Worm (Caenorhabditis elegans) whole organism, L4 larva: ENCODE measurements around the gene E02H9.7.

ENCODE experiments used
- F10B5.3 ChIP-seq: sonication (generic microtip); optimal IDR thresholded peaks from 2 replicates; lab custom pipeline; 2016; ENCODE audit warnings: mild to moderate bottlenecking, missing genetic modification characterization, missing compliant biosample characterization
- R02D3.7 ChIP-seq: fragments of 150-350 bp; sonication (generic microtip); optimal IDR thresholded peaks from 3 replicates; lab custom pipeline; 2014; ENCODE audit warnings: missing biosample characterization, missing genetic modification characterization
- T20F7.1 ChIP-seq: fragments of 200-800 bp; sonication (Bioruptor generic); optimal IDR thresholded peaks from 2 replicates; lab custom pipeline; 2018; ENCODE audit warnings: mild to moderate bottlenecking, missing genetic modification characterization, missing compliant biosample characterization
- Y48G9A.11 ChIP-seq: fragments of 200-800 bp; sonication (Bioruptor generic); IDR thresholded peaks from 2 replicates; pipeline ENCODE4 v1.3.6; 2022; ENCODE audit warnings: missing genetic modification reagents, missing genetic modification characterization, missing compliant biosample characterization
- aha-1 ChIP-seq: fragments of 150-350 bp; peaks from one replicate; lab custom pipeline; 2014; ENCODE audit warnings: missing biosample characterization, missing genetic modification characterization
- ceh-28 ChIP-seq: fragments of 150-350 bp; optimal IDR thresholded peaks from 2 replicates; lab custom pipeline; 2014; ENCODE audit warnings: missing biosample characterization, missing genetic modification reagents, missing genetic modification characterization
- daf-12 ChIP-seq: fragments of 150-350 bp; optimal IDR thresholded peaks from 2 replicates; lab custom pipeline; 2014; ENCODE audit warnings: missing biosample characterization, missing genetic modification reagents, missing genetic modification characterization
- daf-16 ChIP-seq, 3 experiments: sonication (generic microtip); optimal IDR thresholded peaks; 2 replicates each; lab custom pipeline; 2016 to 2017; ENCODE audit warnings: missing genetic modification characterization in 3 of 3, missing genetic modification reagents in 3 of 3, mild to moderate bottlenecking in 2 of 3, missing compliant biosample characterization in 2 of 3, missing biosample characterization in 1 of 3, moderate library complexity in 1 of 3
- dpl-1 ChIP-seq: fragments of 150-350 bp; optimal IDR thresholded peaks from 2 replicates; lab custom pipeline; 2014; ENCODE audit warnings: missing biosample characterization, missing genetic modification reagents, missing genetic modification characterization
- dve-1 ChIP-seq: sonication (generic microtip); optimal IDR thresholded peaks from 2 replicates; lab custom pipeline; 2017; ENCODE audit warnings: antibody characterized with exemption, mild to moderate bottlenecking, missing genetic modification characterization, missing compliant biosample characterization; ENCODE audit not compliant: insufficient read depth
- hlh-30 ChIP-seq: sonication (generic microtip); optimal IDR thresholded peaks from 2 replicates; lab custom pipeline; 2017; ENCODE audit warnings: antibody characterized with exemption, mild to moderate bottlenecking, missing genetic modification characterization, missing compliant biosample characterization; ENCODE audit not compliant: insufficient read depth
- lin-13 ChIP-seq: fragments of 150-350 bp; optimal IDR thresholded peaks from 2 replicates; lab custom pipeline; 2014; ENCODE audit warnings: missing biosample characterization, missing genetic modification reagents, missing genetic modification characterization
- lin-38 ChIP-seq: fragments of 200-800 bp; sonication (Bioruptor generic); IDR thresholded peaks from 2 replicates; pipeline ENCODE4 v1.3.6; 2022; ENCODE audit warnings: missing genetic modification reagents, missing genetic modification characterization, missing compliant biosample characterization
- lsy-2 ChIP-seq, 2 experiments: fragments of 150-350 bp in 1 of 2; sonication (generic microtip) in 1 of 2; optimal IDR thresholded peaks; 2 replicates each; lab custom pipeline; 2014 to 2017; ENCODE audit warnings: missing biosample characterization in 2 of 2, missing genetic modification characterization in 2 of 2
- mdl-1 ChIP-seq, 2 experiments: fragments of 150-350 bp in 1 of 2; sonication (generic microtip) in 1 of 2; optimal IDR thresholded peaks; 2 replicates each; lab custom pipeline; 2014 to 2017; ENCODE audit warnings: missing biosample characterization in 2 of 2, missing genetic modification characterization in 2 of 2
- mep-1 ChIP-seq: fragments of 150-350 bp; sonication (generic microtip); optimal IDR thresholded peaks from 3 replicates; lab custom pipeline; 2014; ENCODE audit warnings: missing biosample characterization, missing genetic modification characterization
- mes-2 ChIP-seq: sonication (generic microtip); optimal IDR thresholded peaks from 2 replicates; lab custom pipeline; 2016; ENCODE audit warnings: missing genotype, mild to moderate bottlenecking, missing genetic modification characterization, missing compliant biosample characterization; ENCODE audit not compliant: poor library complexity, severe bottlenecking
- mxl-3 ChIP-seq: fragments of 200-800 bp; sonication (Bioruptor generic); optimal IDR thresholded peaks from 2 replicates; lab custom pipeline; 2018; ENCODE audit warnings: mild to moderate bottlenecking, missing genetic modification characterization, missing compliant biosample characterization
- nhr-77 ChIP-seq: fragments of 150-350 bp; optimal IDR thresholded peaks from 2 replicates; lab custom pipeline; 2014; ENCODE audit warnings: missing biosample characterization, missing genetic modification characterization
- php-3 ChIP-seq: fragments of 200-800 bp; sonication (Bioruptor generic); IDR thresholded peaks from 2 replicates; pipeline ENCODE4 v1.3.6; 2022; ENCODE audit warnings: missing genetic modification reagents, missing genetic modification characterization, missing compliant biosample characterization
- sdz-12 ChIP-seq: fragments of 200-800 bp; sonication (Bioruptor generic); optimal IDR thresholded peaks from 2 replicates; lab custom pipeline; 2018; ENCODE audit warnings: mild to moderate bottlenecking, missing genetic modification characterization, missing compliant biosample characterization
- unc-39 ChIP-seq: sonication (generic microtip); optimal IDR thresholded peaks from 2 replicates; lab custom pipeline; 2017; ENCODE audit warnings: missing biosample characterization, missing genetic modification characterization
- unc-62 ChIP-seq, 3 experiments: fragments of 150-350 bp in 1 of 3; sonication (generic microtip); optimal IDR thresholded peaks in 2 of 3; peaks in 1 of 3; 1 replicate in 1 of 3; 2 replicates in 2 of 3; lab custom pipeline; 2014 to 2017; ENCODE audit warnings: missing biosample characterization in 3 of 3, missing genetic modification characterization in 3 of 3, missing genetic modification reagents in 3 of 3, missing genotype in 1 of 3
- zip-2 ChIP-seq: fragments of 150-350 bp; optimal IDR thresholded peaks from 2 replicates; lab custom pipeline; 2014; ENCODE audit warnings: missing biosample characterization, missing genetic modification characterization

The E02H9.7 gene

DNA sequence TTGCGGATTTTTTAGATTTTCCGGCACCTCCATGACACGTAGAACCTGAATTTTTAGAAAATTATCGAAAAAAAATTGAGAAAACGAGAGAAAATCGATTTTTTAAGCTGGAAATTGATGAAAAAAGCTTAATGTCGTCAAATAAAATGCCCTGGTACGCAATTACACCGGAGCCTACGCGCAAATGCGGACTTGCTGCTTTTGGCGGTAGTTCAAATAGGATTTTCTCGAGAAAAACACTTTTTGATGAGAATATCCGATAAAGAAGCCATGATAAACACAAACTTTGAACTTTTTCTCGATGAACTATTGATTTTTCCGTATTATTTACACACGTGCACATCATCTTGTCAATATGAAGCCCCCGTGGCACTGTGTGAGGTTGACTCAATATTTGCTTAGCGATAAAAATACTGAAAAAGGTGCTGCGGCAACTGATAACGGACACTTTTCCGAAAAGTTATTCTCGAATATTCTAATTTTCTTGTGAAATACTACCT is 27.3 kb downstream of the E02H9.7 start, which contains the start of the genes W04B5.5 and W04B5.3 (continued):
- TF ChIP-seq mdl-1 (tag; optimal IDR thresholded peaks at IDR 0.05; lab: Kevin White, UChicago) (peak in 1 of 2 experiments; percentile 51), mep-1 (peak; percentile 37), lin-13 (GFP tag; lab: Kevin White, UChicago) (peak; percentile 34)
- TF ChIP-seq, all 104 proteins: peak for 23

DNA sequence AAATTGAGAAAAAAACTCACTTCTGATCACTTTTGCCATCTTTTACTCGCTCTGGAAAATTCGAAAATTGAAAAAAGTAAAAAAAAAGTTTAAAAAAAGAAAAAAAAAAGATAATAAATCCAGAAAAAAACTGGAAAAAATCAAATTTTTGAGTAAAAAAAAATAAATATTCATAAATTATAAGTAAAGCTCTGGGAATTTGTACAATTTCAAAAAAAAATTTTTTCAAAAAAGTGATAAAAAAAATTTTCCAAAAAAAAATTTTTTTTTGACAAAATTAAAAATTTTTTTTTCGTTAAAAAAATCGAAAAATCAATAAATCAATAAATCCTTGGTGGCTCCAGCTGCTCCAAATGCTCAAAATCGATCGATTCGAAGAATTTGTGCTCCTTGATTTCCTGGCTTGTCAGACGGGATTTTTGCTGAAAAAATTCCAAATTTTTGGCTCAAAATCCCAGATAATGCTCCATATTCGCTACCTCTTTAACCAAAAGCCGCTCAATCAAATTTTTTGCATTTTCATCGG is 34.5 kb downstream of the E02H9.7 start, which contains the start of gene mrpl-30:
mrpl-30 (minus strand) TSS at position 51 of the 526 bp plus-strand sequence.
- TF ChIP-seq F10B5.3 (tag; lab: Kevin White, UChicago) (no peak), daf-16 (GFP tag; optimal IDR thresholded peaks at IDR 0.05; lab: Kevin White, UChicago) (no peak), daf-16 (tag; optimal IDR thresholded peaks at IDR 0.05; lab: Kevin White, UChicago) (no peak), ceh-28 (tag; lab: Kevin White, UChicago) (peak; percentile 93), daf-12 (tag; lab: Kevin White, UChicago) (no peak), nhr-77 (no peak), mes-2 (tag; lab: Kevin White, UChicago) (no peak)

DNA sequence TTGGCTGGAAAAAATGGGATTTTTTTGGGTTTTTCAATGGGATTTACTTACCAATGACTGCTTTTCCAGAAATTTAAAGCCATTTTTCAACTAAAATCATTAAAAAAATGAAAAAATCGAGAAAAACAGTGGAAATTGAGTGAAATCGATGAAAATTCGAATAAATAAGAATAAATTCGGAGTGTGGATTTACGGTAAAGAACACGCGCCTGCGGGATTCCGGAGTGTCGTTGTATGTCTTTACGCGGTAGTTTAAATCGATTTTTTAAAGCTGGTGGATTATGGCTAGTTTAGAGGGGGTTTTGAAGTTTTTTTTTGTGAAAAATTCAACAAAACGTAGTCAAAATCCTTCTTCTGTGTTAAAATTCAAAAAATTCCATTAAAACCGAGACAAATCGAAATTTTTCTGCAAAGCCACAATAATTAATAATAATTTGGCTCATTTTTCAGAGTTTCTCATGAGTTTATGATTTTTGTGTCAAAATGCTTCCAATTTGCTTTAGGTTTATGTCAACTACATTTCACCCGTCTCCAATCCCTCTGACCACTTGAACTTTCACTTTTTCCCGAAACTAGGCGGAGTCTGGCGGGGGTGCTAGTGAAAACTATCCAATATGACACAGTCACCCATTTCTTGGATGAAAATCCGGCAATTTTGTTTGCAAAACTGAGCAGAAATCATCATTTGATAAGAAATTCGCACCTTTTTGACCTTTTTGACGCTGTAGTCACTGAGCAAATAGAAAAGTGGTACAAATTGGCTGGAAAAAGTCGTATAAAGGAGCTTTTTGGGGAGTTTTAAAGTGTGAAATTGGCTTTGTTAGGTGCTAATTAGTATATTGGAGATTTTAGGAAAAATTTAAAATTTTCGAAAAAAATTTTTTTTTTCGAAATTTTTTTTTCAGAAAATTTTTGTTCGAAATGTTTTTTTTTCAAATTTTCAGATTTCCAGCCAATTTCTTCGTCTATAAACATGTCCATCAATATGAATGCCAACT is 44.0 kb downstream of the E02H9.7 start, which contains the start of the genes cic-1 and strm-1:
cic-1 (minus strand) TSS at position 96 of the 998 bp plus-strand sequence.
strm-1 (plus strand) TSS at position 945 of the 998 bp plus-strand sequence.
- TF ChIP-seq dpl-1 (GFP tag; lab: Kevin White, UChicago) = peak; percentile 92
- TF ChIP-seq mep-1 = peak; percentile 38
- TF ChIP-seq hlh-30 = peak; percentile 25
- TF ChIP-seq daf-16 (GFP tag; optimal IDR thresholded peaks at IDR 0.05; lab: Kevin White, UChicago) = no peak
- peak; percentile 25 for TF ChIP-seq daf-16 (tag; optimal IDR thresholded peaks at IDR 0.05; lab: Kevin White, UChicago)
- peak; percentile 93 for TF ChIP-seq aha-1 (tag; lab: Kevin White, UChicago)
- peak in 1 of 2 experiments; percentile 80 for TF ChIP-seq lsy-2 (tag; optimal IDR thresholded peaks at IDR 0.05; lab: Kevin White, UChicago)
- peak; percentile 71 for TF ChIP-seq mes-2 (tag; lab: Kevin White, UChicago)
- TF ChIP-seq mxl-3 (GFP tag; lab: Kevin White, UChicago) = no peak
- peak; percentile 51 for TF ChIP-seq lin-38 (GFP tag; lab: Robert Waterston, UW)
- TF ChIP-seq unc-62 (GFP tag; optimal IDR thresholded peaks at IDR 0.05 in 1 of 2; lab: Kevin White, UChicago) = peak in 1 of 2 experiments; percentile 4
- no peak for TF ChIP-seq unc-62 (tag; optimal IDR thresholded peaks at IDR 0.05; lab: Kevin White, UChicago)
- TF ChIP-seq sdz-12 (GFP tag; lab: Kevin White, UChicago) = no peak
- TF ChIP-seq T20F7.1 (GFP tag; lab: Kevin White, UChicago) = peak; percentile 98
- no peak for TF ChIP-seq zip-2 (tag; lab: Kevin White, UChicago)
- no peak for TF ChIP-seq unc-39 (tag; lab: Kevin White, UChicago)
- TF ChIP-seq dve-1 (tag; lab: Kevin White, UChicago) = peak; percentile 26
- TF ChIP-seq Y48G9A.11 (GFP tag; lab: Robert Waterston, UW) = peak; percentile 99
- no peak for TF ChIP-seq php-3 (GFP tag; lab: Robert Waterston, UW)
- TF ChIP-seq R02D3.7 (tag; lab: Kevin White, UChicago) = peak; percentile 74
